Fruit fly (Drosophila melanogaster) whole organism, adult: ENCODE results near the gene CG32982.

Source experiments
- CG12768 ChIP-seq: fragments of 200-800 bp; sonication (Bioruptor generic); optimal IDR thresholded peaks from 2 replicates; lab custom pipeline; 2017; ENCODE audit warnings: missing biosample characterization, missing genetic modification characterization, mild to moderate bottlenecking, moderate library complexity, missing genetic modification reagents
- CG1620 ChIP-seq: fragments of 200-800 bp; sonication (Bioruptor generic); optimal IDR thresholded peaks from 2 replicates; lab custom pipeline; 2016; ENCODE audit warnings: missing biosample characterization, missing genetic modification characterization
- pad ChIP-seq: fragments of 200-800 bp; sonication (Bioruptor generic); optimal IDR thresholded peaks from 3 replicates; lab custom pipeline; 2017; ENCODE audit warnings: missing biosample characterization, missing genetic modification characterization, mild to moderate bottlenecking, moderate library complexity, missing genetic modification reagents

- TF ChIP-seq pad (no peak), CG1620 (GFP tag; lab: Kevin White, UChicago) (no peak), CG12768 (GFP tag; lab: Kevin White, UChicago) (no peak)
These were observed 62.0 kb downstream of the CG32982 start for dm6 chr2L:9187524-9187923.
